Worm (Caenorhabditis elegans): ENCODE data around the gene acds-10.
A peak's percentile ranks its signal among the peaks of the same experiment; 100 is the strongest.

acds-10 gene

DNA sequence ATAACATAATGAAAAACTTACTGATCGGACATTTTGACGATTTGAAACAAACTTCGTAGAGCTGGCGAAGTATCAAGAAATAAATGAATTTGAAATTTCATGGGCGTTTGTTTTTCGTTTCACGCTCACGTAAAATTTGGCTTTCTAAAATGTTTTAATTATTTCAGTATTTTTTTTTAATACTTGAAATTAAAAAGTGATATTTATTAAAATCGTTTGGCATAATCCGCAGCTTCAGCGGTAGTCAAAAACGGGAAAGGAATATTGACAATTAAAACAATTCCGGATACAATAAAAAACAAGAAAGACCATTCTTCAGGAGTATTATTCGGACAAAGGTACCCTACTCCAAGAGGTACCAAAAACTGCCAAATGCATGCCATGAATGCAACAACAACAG, 35.1 kb downstream of the acds-10 start, which contains the start of gene fbxa-183:
Gene fbxa-183, minus strand, starts transcription at position 101 of the 400 bp plus-strand sequence.
- no peak for TF ChIP-seq repo-1 (tag; optimal IDR thresholded peaks at IDR 0.05)
- no peak for TF ChIP-seq atf-7 (tag; optimal IDR thresholded peaks at IDR 0.05)
- TF ChIP-seq fkh-3 (tag; optimal IDR thresholded peaks at IDR 0.05), result no peak
- TF ChIP-seq snpc-3.4 (tag; optimal IDR thresholded peaks at IDR 0.05), result no peak
- TF ChIP-seq F52B5.7 (tag; optimal IDR thresholded peaks at IDR 0.05), result no peak
- TF ChIP-seq F37B4.10 (GFP tag; IDR thresholded peaks at IDR 0.05), result no peak
- TF ChIP-seq B0035.1 (tag; optimal IDR thresholded peaks at IDR 0.05), result no peak
- no peak for TF ChIP-seq F55B11.4 (tag; optimal IDR thresholded peaks at IDR 0.05; ENCODE audit: borderline replicate concordance, insufficient read depth)
- TF ChIP-seq snpc-1.3 (tag; optimal IDR thresholded peaks at IDR 0.05; ENCODE audit: insufficient read depth), result no peak

DNA sequence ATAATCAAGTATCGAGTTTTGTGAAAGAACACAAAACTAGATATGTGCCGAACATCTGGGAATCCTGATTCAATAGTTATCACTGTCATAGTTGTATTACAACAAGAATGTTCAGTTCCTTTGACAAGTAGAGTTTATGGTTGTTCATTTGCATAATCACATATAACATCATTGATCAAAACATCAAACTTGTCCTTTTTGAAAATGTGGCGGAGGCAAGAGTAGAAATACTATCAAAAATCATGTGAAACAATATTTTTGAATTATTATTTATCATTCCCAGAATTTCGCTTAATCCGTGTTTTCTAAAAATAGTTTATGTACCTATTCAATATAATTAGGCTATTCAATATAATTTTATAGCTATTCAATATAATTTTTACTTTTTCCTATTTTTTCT, 37.8 kb downstream of the acds-10 start, which contains the start of gene F44E7.7:
Gene F44E7.7, minus strand, starts transcription at position 101 of the 400 bp plus-strand sequence.
- TF ChIP-seq mxl-1 (tag; optimal IDR thresholded peaks at IDR 0.05), result no peak
- TF ChIP-seq F37B4.10 (GFP tag; IDR thresholded peaks at IDR 0.05), result no peak
- TF ChIP-seq T07F8.4 (tag; optimal IDR thresholded peaks at IDR 0.05), result no peak
- TF ChIP-seq hmg-1.2 (GFP tag; IDR thresholded peaks at IDR 0.05), result no peak
- no peak for TF ChIP-seq rec-8 (tag; optimal IDR thresholded peaks at IDR 0.05)
- TF ChIP-seq hlh-26 (GFP tag; conservative IDR thresholded peaks at IDR 0.05), result no peak
- TF ChIP-seq ekl-4 (GFP tag; IDR thresholded peaks at IDR 0.05), result no peak

DNA sequence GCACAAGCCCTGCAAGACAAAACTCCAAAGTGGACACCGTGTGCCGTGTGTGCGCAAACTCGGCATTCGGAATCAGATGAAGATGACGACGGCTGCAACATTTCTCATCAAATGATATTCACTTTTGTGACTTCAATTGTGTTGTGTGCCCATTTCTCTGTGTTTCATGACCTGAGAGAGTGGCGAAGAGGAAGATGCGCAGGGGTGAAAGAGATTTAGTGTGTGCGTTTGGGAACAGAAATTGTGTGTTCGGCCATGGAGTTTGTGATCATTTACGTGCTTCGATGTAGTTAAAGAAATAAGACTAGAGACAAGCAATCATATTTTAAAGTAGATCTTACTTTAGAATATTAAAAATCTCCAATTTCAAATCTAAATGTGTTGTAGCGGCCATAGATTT, 41.0 kb downstream of the acds-10 start:
- TF ChIP-seq nhr-80 (tag; optimal IDR thresholded peaks at IDR 0.05) (peak; percentile 33), bed-1 (GFP tag; IDR thresholded peaks at IDR 0.05) (no peak), hmg-20 (GFP tag; IDR thresholded peaks at IDR 0.05) (no peak), bed-2 (GFP tag; IDR thresholded peaks at IDR 0.05) (no peak), ama-1 (optimal IDR thresholded peaks at IDR 0.05) (no peak), ama-1 (GFP tag; optimal IDR thresholded peaks at IDR 0.05) (no peak), F49E8.2 (tag; optimal IDR thresholded peaks at IDR 0.05; ENCODE audit: insufficient read depth) (no peak), hmg-1.2 (GFP tag; IDR thresholded peaks at IDR 0.05) (peak; percentile 26; the same call in 1 of the 2 replicates), ztf-28 (GFP tag; IDR thresholded peaks at IDR 0.05) (no peak), F23B12.7 (tag; optimal IDR thresholded peaks at IDR 0.05; ENCODE audit: insufficient read depth) (no peak), fkh-3 (tag; optimal IDR thresholded peaks at IDR 0.05) (no peak), ceh-91 (GFP tag; IDR thresholded peaks at IDR 0.05) (no peak), B0336.3 (GFP tag; IDR thresholded peaks at IDR 0.05) (no peak), let-607 (tag; optimal IDR thresholded peaks at IDR 0.05) (no peak), nhr-179 (tag; optimal IDR thresholded peaks at IDR 0.05) (no peak), lin-54 (GFP tag; optimal IDR thresholded peaks at IDR 0.05) (no peak), dox-1 (GFP tag; IDR thresholded peaks at IDR 0.05) (peak; percentile 35; the same call in 1 of the 2 replicates), nfyb-1 (GFP tag; IDR thresholded peaks at IDR 0.05) (0 out of 2 replicates have a peak, but pooled peaks have one; percentile 41), ztf-18 (tag; optimal IDR thresholded peaks at IDR 0.05) (no peak)

DNA sequence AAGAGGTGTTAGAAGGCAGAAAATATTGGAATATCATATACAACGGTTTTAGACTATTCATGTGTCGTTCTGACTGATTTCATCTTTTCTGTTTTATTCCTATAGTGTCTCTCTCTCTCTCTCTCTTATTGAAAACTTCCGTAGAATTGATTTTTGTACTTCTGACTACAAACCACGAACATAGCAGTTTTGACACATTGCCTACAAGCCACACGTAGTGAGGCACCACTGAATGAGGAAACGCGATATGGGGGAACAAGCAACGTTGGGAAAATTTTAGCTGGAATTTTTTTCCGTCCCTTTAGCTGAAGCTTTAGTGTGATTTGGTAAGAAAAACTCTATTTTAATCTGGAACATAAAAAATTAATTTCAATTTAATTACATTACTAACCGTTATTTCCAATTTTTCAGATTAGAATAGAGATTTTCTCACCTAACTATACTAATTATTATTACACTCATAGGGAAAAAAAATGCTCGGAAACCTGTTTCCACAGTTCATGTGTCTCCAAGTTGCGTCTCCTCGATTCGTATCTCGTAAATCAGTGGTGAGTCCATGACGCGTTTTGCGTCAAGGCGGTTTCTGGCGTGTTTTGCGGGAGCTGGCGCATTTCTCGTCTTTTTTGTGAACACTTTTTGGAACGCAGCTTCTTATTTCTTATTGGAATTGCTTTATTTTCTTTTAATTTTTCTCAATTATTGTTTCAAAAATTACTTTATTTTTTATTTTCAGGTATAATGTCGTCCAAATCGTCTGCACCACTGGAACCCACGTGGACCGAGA, 43.1 kb downstream of the acds-10 start, which contains the start of the genes nhr-142 and F44E7.9:
Gene nhr-142, minus strand, starts transcription at position 57 of the 784 bp plus-strand sequence.
Gene F44E7.9, plus strand, starts transcription at position 734 of the 784 bp plus-strand sequence.
- no peak for TF ChIP-seq B0261.1 (tag; optimal IDR thresholded peaks at IDR 0.05)
- TF ChIP-seq ceh-27 (GFP tag; optimal IDR thresholded peaks at IDR 0.05), result peak; percentile 77
- TF ChIP-seq ceh-91 (GFP tag; IDR thresholded peaks at IDR 0.05), result peak; percentile 54
- TF ChIP-seq tbx-9 (tag; optimal IDR thresholded peaks at IDR 0.05; ENCODE audit: borderline replicate concordance), result no peak
- no peak for TF ChIP-seq ceh-40 (GFP tag; IDR thresholded peaks at IDR 0.05)
- TF ChIP-seq ceh-58 (GFP tag; IDR thresholded peaks at IDR 0.05), result no peak
- TF ChIP-seq F49E8.2 (tag; optimal IDR thresholded peaks at IDR 0.05; ENCODE audit: insufficient read depth), result peak; percentile 42
- TF ChIP-seq ztf-26 (tag; optimal IDR thresholded peaks at IDR 0.05), result peak; percentile 47
- TF ChIP-seq ama-1 (optimal IDR thresholded peaks at IDR 0.05), result no peak
- TF ChIP-seq ama-1 (GFP tag; optimal IDR thresholded peaks at IDR 0.05), result no peak
- TF ChIP-seq efl-1 (GFP tag; optimal IDR thresholded peaks at IDR 0.05), result peak; percentile 52
- no peak for TF ChIP-seq mxl-1 (tag; optimal IDR thresholded peaks at IDR 0.05)
- TF ChIP-seq rpc-1 (optimal IDR thresholded peaks at IDR 0.05), result peak; percentile 0
- TF ChIP-seq rpc-1 (tag; optimal IDR thresholded peaks at IDR 0.05), result no peak
- no peak for TF ChIP-seq attf-6 (GFP tag; IDR thresholded peaks at IDR 0.05)
- TF ChIP-seq xnd-1 (tag; optimal IDR thresholded peaks at IDR 0.05), result peak; percentile 53
